Fruit fly (Drosophila melanogaster) whole organism, embryonic: ENCODE data around the gene tmod.

Experiments used
- Abd-B ChIP-seq: fragments of 200-800 bp; sonication (Bioruptor generic); optimal IDR thresholded peaks from 2 replicates; lab custom pipeline; 2018; ENCODE audit warnings: missing biosample characterization, mild to moderate bottlenecking, missing genetic modification characterization, moderate library complexity
- Aef1 ChIP-seq: fragments of 200-800 bp; sonication (Bioruptor generic); IDR thresholded peaks from 3 replicates; pipeline ENCODE4 v1.3.6; 2022; ENCODE audit warnings: missing biosample characterization, missing genetic modification characterization
- Atf3 ChIP-seq: fragments of 200-800 bp; sonication (Bioruptor generic); optimal IDR thresholded peaks from 3 replicates; lab custom pipeline; 2016; ENCODE audit warnings: missing biosample characterization, missing genetic modification characterization
- B-H2 ChIP-seq: fragments of 200-800 bp; sonication (Bioruptor generic); optimal IDR thresholded peaks from 2 replicates; lab custom pipeline; 2018; ENCODE audit warnings: missing biosample characterization, mild to moderate bottlenecking, missing genetic modification characterization
- CG10147 ChIP-seq: fragments of 200-800 bp; sonication (Bioruptor generic); optimal IDR thresholded peaks from 2 replicates; lab custom pipeline; 2019; ENCODE audit warnings: missing biosample characterization, mild to moderate bottlenecking, missing genetic modification characterization, moderate library complexity
- CG10209 ChIP-seq: fragments of 200-800 bp; sonication (Bioruptor generic); optimal IDR thresholded peaks from 3 replicates; lab custom pipeline; 2017; ENCODE audit warnings: missing biosample characterization, mild to moderate bottlenecking, missing genetic modification characterization, missing genetic modification reagents
- CG10267 ChIP-seq: fragments of 200-800 bp; sonication (Bioruptor generic); optimal IDR thresholded peaks from 2 replicates; lab custom pipeline; 2018; ENCODE audit warnings: missing biosample characterization, mild to moderate bottlenecking, missing genetic modification characterization, moderate library complexity
- CG10979 ChIP-seq: fragments of 200-800 bp; sonication (Bioruptor generic); optimal IDR thresholded peaks from 2 replicates; lab custom pipeline; 2018; ENCODE audit warnings: missing biosample characterization, mild to moderate bottlenecking, missing genetic modification characterization, moderate library complexity
- CG11695 ChIP-seq: fragments of 200-800 bp; sonication (Bioruptor generic); IDR thresholded peaks from 3 replicates; pipeline ENCODE4 v1.3.6; 2022; ENCODE audit warnings: missing biosample characterization, missing genetic modification characterization
- CG15514 ChIP-seq: fragments of 200-800 bp; sonication (Bioruptor generic); optimal IDR thresholded peaks from 3 replicates; lab custom pipeline; 2017; ENCODE audit warnings: missing biosample characterization, missing genetic modification characterization, mild to moderate bottlenecking, moderate library complexity, missing genetic modification reagents
- CG17385 ChIP-seq: fragments of 200-800 bp; sonication (Bioruptor generic); optimal IDR thresholded peaks from 3 replicates; lab custom pipeline; 2018; ENCODE audit warnings: missing biosample characterization, mild to moderate bottlenecking, missing genetic modification characterization
- CG17802 ChIP-seq: fragments of 200-800 bp; sonication (Bioruptor generic); optimal IDR thresholded peaks from 2 replicates; lab custom pipeline; 2018; ENCODE audit warnings: missing biosample characterization, mild to moderate bottlenecking, missing genetic modification characterization, moderate library complexity
- CG17912 ChIP-seq: fragments of 200-800 bp; sonication (Bioruptor generic); optimal IDR thresholded peaks from 2 replicates; lab custom pipeline; 2018; ENCODE audit warnings: missing biosample characterization, mild to moderate bottlenecking, missing genetic modification characterization
- CG18262 ChIP-seq: fragments of 200-800 bp; optimal IDR thresholded peaks from 3 replicates; lab custom pipeline; 2019; ENCODE audit warnings: missing biosample characterization, mild to moderate bottlenecking, missing genetic modification characterization, moderate library complexity
- CG18764 ChIP-seq: fragments of 200-800 bp; sonication (Bioruptor generic); optimal IDR thresholded peaks from 3 replicates; lab custom pipeline; 2016; ENCODE audit warnings: missing biosample characterization, missing genetic modification characterization
- CG2199 ChIP-seq: fragments of 200-800 bp; sonication (Bioruptor generic); IDR thresholded peaks from 3 replicates; pipeline ENCODE4 v1.3.6; 2022; ENCODE audit warnings: missing biosample characterization, missing genetic modification characterization
- CG4854 ChIP-seq: fragments of 200-800 bp; sonication (Bioruptor generic); optimal IDR thresholded peaks from 2 replicates; lab custom pipeline; 2016; ENCODE audit warnings: missing biosample characterization, missing genetic modification characterization, inconsistent platforms
- CG6175 ChIP-seq: fragments of 200-800 bp; sonication (Bioruptor generic); IDR thresholded peaks from 3 replicates; pipeline ENCODE4 v1.3.6; 2022; ENCODE audit warnings: missing biosample characterization, missing genetic modification characterization
- CG8089 ChIP-seq: fragments of 200-800 bp; sonication (Bioruptor generic); optimal IDR thresholded peaks from 3 replicates; lab custom pipeline; 2016; ENCODE audit warnings: missing biosample characterization, missing genetic modification characterization
- CG8478 ChIP-seq: fragments of >200 bp; optimal IDR thresholded peaks from 2 replicates; lab custom pipeline; 2018
- CG9817 ChIP-seq: fragments of 200-800 bp; sonication (Bioruptor generic); optimal IDR thresholded peaks from 2 replicates; lab custom pipeline; 2018; ENCODE audit warnings: missing biosample characterization, mild to moderate bottlenecking, missing genetic modification characterization, moderate library complexity
- D19A ChIP-seq: fragments of 200-800 bp; optimal IDR thresholded peaks from 3 replicates; lab custom pipeline; 2019; ENCODE audit warnings: missing biosample characterization, mild to moderate bottlenecking, missing genetic modification characterization, moderate library complexity
- Drgx ChIP-seq: fragments of 200-800 bp; sonication (Bioruptor generic); IDR thresholded peaks from 2 replicates; pipeline ENCODE4 v1.3.6; 2022; ENCODE audit warnings: missing biosample characterization, missing genetic modification characterization
- H2.0 ChIP-seq: fragments of 200-800 bp; sonication (Bioruptor generic); IDR thresholded peaks from 2 replicates; pipeline ENCODE4 v1.3.6; 2022; ENCODE audit warnings: missing biosample characterization, missing genetic modification characterization
- HmgD ChIP-seq: fragments of 200-800 bp; sonication (Bioruptor generic); optimal IDR thresholded peaks from 3 replicates; lab custom pipeline; 2016; ENCODE audit warnings: missing biosample characterization, missing genetic modification characterization
- Kr ChIP-seq: fragments of 200-800 bp; sonication (Bioruptor generic); optimal IDR thresholded peaks from 2 replicates; lab custom pipeline; 2017; ENCODE audit warnings: missing biosample characterization, mild to moderate bottlenecking, missing genetic modification characterization
- MBD-R2 ChIP-seq: fragments of 200-800 bp; sonication (Bioruptor generic); IDR thresholded peaks from 2 replicates; pipeline ENCODE4 v1.3.6; 2022; ENCODE audit warnings: missing biosample characterization, missing genetic modification characterization
- MESR4 ChIP-seq: fragments of 200-800 bp; sonication (Bioruptor generic); optimal IDR thresholded peaks from 2 replicates; lab custom pipeline; 2018; ENCODE audit warnings: missing biosample characterization, mild to moderate bottlenecking, missing genetic modification characterization, moderate library complexity
- NFAT ChIP-seq: fragments of 200-800 bp; sonication (Bioruptor generic); IDR thresholded peaks from 2 replicates; pipeline ENCODE4 v1.3.6; 2022; ENCODE audit warnings: missing biosample characterization, missing genetic modification characterization
- Nf-YA ChIP-seq: fragments of 200-800 bp; sonication (Bioruptor generic); IDR thresholded peaks from 2 replicates; pipeline ENCODE4 v1.3.6; 2022; ENCODE audit warnings: missing biosample characterization, missing genetic modification characterization
- Poxn ChIP-seq: fragments of 200-800 bp; sonication (Bioruptor generic); IDR thresholded peaks from 2 replicates; pipeline ENCODE4 v1.3.6; 2022; ENCODE audit warnings: missing biosample characterization, missing genetic modification characterization
- Sox102F ChIP-seq: fragments of 200-800 bp; sonication (Bioruptor generic); optimal IDR thresholded peaks from 2 replicates; lab custom pipeline; 2018; ENCODE audit warnings: missing biosample characterization, mild to moderate bottlenecking, missing genetic modification characterization, moderate library complexity
- bsh ChIP-seq, 2 experiments: fragments of 200-800 bp; sonication (Bioruptor generic); optimal IDR thresholded peaks; 2 replicates each; lab custom pipeline; 2017 to 2018; ENCODE audit warnings: mild to moderate bottlenecking in 2 of 2, missing biosample characterization in 2 of 2, missing genetic modification characterization in 2 of 2, moderate library complexity in 1 of 2
- caup ChIP-seq: fragments of 200-800 bp; sonication (Bioruptor generic); optimal IDR thresholded peaks from 3 replicates; lab custom pipeline; 2017; ENCODE audit warnings: missing biosample characterization, mild to moderate bottlenecking, missing genetic modification characterization, moderate library complexity; ENCODE audit not compliant: severe bottlenecking
- croc ChIP-seq: fragments of 200-800 bp; sonication (Bioruptor generic); conservative IDR thresholded peaks from 3 replicates; pipeline ENCODE4 v1.3.6; 2022; ENCODE audit warnings: missing biosample characterization, missing genetic modification characterization
- gem ChIP-seq: fragments of 200-800 bp; sonication (Bioruptor generic); optimal IDR thresholded peaks from 2 replicates; lab custom pipeline; 2019; ENCODE audit warnings: missing biosample characterization, mild to moderate bottlenecking, missing genetic modification characterization, moderate library complexity
- hkb ChIP-seq, 2 experiments: fragments of 200-800 bp in 1 of 2; fragments of >200 bp in 1 of 2; sonication (Bioruptor generic) in 1 of 2; IDR thresholded peaks in 1 of 2; optimal IDR thresholded peaks in 1 of 2; 2 replicates each; pipeline versions ENCODE4 v1.3.6 to Lab custom; 2017 to 2022; ENCODE audit warnings: missing biosample characterization in 1 of 2, missing genetic modification characterization in 1 of 2
- jigr1 ChIP-seq: fragments of 200-800 bp; sonication (Bioruptor generic); IDR thresholded peaks from 3 replicates; pipeline ENCODE4 v1.3.6; 2022; ENCODE audit warnings: missing biosample characterization, missing genetic modification characterization
- nau ChIP-seq: fragments of 200-800 bp; sonication (Bioruptor generic); optimal IDR thresholded peaks from 3 replicates; lab custom pipeline; 2017; ENCODE audit warnings: missing biosample characterization, mild to moderate bottlenecking, missing genetic modification characterization, missing genetic modification reagents
- org-1 ChIP-seq: fragments of 200-800 bp; sonication (Bioruptor generic); optimal IDR thresholded peaks from 2 replicates; lab custom pipeline; 2017; ENCODE audit warnings: missing biosample characterization, missing genetic modification characterization
- otp ChIP-seq: fragments of 200-800 bp; sonication (Bioruptor generic); IDR thresholded peaks from 3 replicates; pipeline ENCODE4, ENCODE4 v1.3.6; 2022; ENCODE audit warnings: missing biosample characterization, missing genetic modification characterization
- prd ChIP-seq, 3 experiments: fragments of >200 bp in 2 of 3; fragments of 200-800 bp in 1 of 3; sonication (Bioruptor generic) in 1 of 3; optimal IDR thresholded peaks in 2 of 3; IDR thresholded peaks in 1 of 3; 2 replicates in 2 of 3; 3 replicates in 1 of 3; pipeline versions ENCODE4 v1.3.6 to Lab custom; 2017 to 2022; ENCODE audit warnings: missing biosample characterization in 1 of 3, missing genetic modification characterization in 1 of 3
- row ChIP-seq: fragments of 200-800 bp; sonication (Bioruptor generic); IDR thresholded peaks from 3 replicates; pipeline ENCODE4 v1.3.6; 2022; ENCODE audit warnings: missing biosample characterization, missing genetic modification characterization
- sd ChIP-seq: fragments of 200-800 bp; sonication (Bioruptor generic); optimal IDR thresholded peaks from 3 replicates; lab custom pipeline; 2018; ENCODE audit warnings: missing biosample characterization, mild to moderate bottlenecking, missing genetic modification characterization, moderate library complexity
- sens-2 ChIP-seq: fragments of 200-800 bp; sonication (Bioruptor generic); IDR thresholded peaks from 2 replicates; pipeline ENCODE4 v1.3.6; 2022; ENCODE audit warnings: missing biosample characterization, missing genetic modification characterization
- sisA ChIP-seq: fragments of 200-800 bp; sonication (Bioruptor generic); IDR thresholded peaks from 2 replicates; pipeline ENCODE4 v1.3.6; 2022; ENCODE audit warnings: missing biosample characterization, missing genetic modification characterization
- sqz ChIP-seq: fragments of 200-800 bp; sonication (Bioruptor generic); optimal IDR thresholded peaks from 3 replicates; lab custom pipeline; 2018; ENCODE audit warnings: missing biosample characterization, mild to moderate bottlenecking, missing genetic modification characterization
- yki ChIP-seq: fragments of >200 bp; optimal IDR thresholded peaks from 3 replicates; lab custom pipeline; 2018
- zf30C ChIP-seq: fragments of 200-800 bp; sonication (Bioruptor generic); optimal IDR thresholded peaks from 3 replicates; lab custom pipeline; 2018; ENCODE audit warnings: missing biosample characterization, mild to moderate bottlenecking, missing genetic modification characterization

The tmod gene

DNA sequence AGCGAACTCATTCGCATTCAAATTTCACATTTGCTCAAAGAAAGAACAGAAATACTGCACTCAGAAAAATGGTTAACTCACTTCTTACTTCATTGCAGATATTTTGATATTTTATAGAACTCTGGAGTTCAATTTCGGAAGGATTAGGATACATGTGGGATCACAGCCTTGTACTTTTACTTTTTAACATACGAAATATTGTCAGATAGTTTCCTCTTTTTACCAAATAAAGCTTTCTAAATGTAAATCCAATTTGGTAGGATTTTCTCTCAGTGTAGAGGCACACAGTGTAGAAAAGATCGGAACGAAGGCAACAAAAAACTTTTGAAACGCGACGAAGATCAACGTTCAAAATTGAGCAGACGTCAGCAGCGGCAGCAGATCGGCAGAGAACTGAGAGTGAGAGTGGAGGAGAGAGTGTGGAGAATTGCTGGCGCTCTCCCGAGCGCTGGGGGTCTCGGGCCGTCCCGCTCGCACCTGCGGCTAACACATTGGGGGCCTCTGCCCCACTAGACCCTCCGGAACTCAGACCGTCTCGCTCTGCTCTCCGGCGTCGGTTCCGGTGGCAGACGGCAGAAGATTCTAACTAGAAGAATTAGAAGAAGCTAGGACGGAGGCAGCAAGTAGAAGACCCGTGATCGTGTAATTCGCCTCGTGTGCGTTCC is at the start of gene tmod (continued):
- no peak for TF ChIP-seq CG18764 (GFP tag; lab: Kevin White, UChicago)
- no peak for TF ChIP-seq CG11695 (GFP tag; lab: Robert Waterston, UW)
- no peak for TF ChIP-seq MBD-R2 (GFP tag; lab: Robert Waterston, UW)
- TF ChIP-seq NFAT (GFP tag; lab: Robert Waterston, UW), result 0 out of 2 replicates have a peak, but pooled peaks have one; percentile 7
- peak; percentile 42 for TF ChIP-seq CG10267 (tag; lab: Kevin White, UChicago)
- peak; percentile 45 for TF ChIP-seq CG17385
- no peak for TF ChIP-seq sd
- peak; percentile 20 for TF ChIP-seq CG17802 (tag; lab: Kevin White, UChicago)
- no peak for TF ChIP-seq Poxn (GFP tag; lab: Robert Waterston, UW)
- no peak for TF ChIP-seq prd (optimal IDR thresholded peaks at IDR 0.05; lab: Kevin White, UChicago)
- TF ChIP-seq prd (GFP tag; IDR thresholded peaks at IDR 0.05; lab: Robert Waterston, UW), result peak; percentile 59; the same call in 2 of the 3 replicates
- TF ChIP-seq CG8478 (lab: Kevin White, UChicago), result peak; percentile 50
- TF ChIP-seq Nf-YA (GFP tag; lab: Robert Waterston, UW), result no peak
- no peak for TF ChIP-seq sqz (GFP tag; lab: Kevin White, UChicago)
- TF ChIP-seq CG17912 (GFP tag; lab: Kevin White, UChicago), result no peak
- TF ChIP-seq bsh (GFP tag; optimal IDR thresholded peaks at IDR 0.05; lab: Kevin White, UChicago), result peak in 1 of 2 experiments; percentile 69
- TF ChIP-seq row (GFP tag; lab: Robert Waterston, UW), result peak; percentile 71
- no peak for TF ChIP-seq otp
- peak; percentile 32 for TF ChIP-seq zf30C
- no peak for TF ChIP-seq MESR4
- TF ChIP-seq sisA (GFP tag; lab: Robert Waterston, UW), result 0 out of 2 replicates have a peak, but pooled peaks have one; percentile 42
- TF ChIP-seq jigr1 (GFP tag; lab: Robert Waterston, UW), result no peak
- TF ChIP-seq croc (GFP tag; lab: Robert Waterston, UW), result peak; percentile 21; the same call in 1 of the 3 replicates
- TF ChIP-seq Atf3 (GFP tag; lab: Kevin White, UChicago), result no peak
- peak; percentile 80 for TF ChIP-seq gem (tag; lab: Kevin White, UChicago)
- TF ChIP-seq CG18262 (tag; lab: Kevin White, UChicago), result peak; percentile 65
- TF ChIP-seq CG8089 (GFP tag; lab: Kevin White, UChicago), result peak; percentile 50
- peak; percentile 2 for TF ChIP-seq org-1 (GFP tag; lab: Kevin White, UChicago)
- peak; percentile 26 for TF ChIP-seq Abd-B (GFP tag; lab: Kevin White, UChicago)
- TF ChIP-seq caup (GFP tag; lab: Kevin White, UChicago), result peak; percentile 24
- TF ChIP-seq CG10979 (tag; lab: Kevin White, UChicago), result peak; percentile 78
- TF ChIP-seq CG2199, result no peak
- TF ChIP-seq Drgx, result peak; percentile 61
- peak; percentile 19 for TF ChIP-seq CG9817 (tag; lab: Kevin White, UChicago)
- 0 out of 2 replicates have a peak, but pooled peaks have one; percentile 39 for TF ChIP-seq H2.0
- no peak for TF ChIP-seq CG4854 (GFP tag; lab: Kevin White, UChicago)
- peak; percentile 41 for TF ChIP-seq CG10209 (GFP tag; lab: Kevin White, UChicago)
- peak; percentile 19 for TF ChIP-seq CG10147 (GFP tag; lab: Kevin White, UChicago)
- TF ChIP-seq CG6175, result peak; percentile 51; the same call in 1 of the 3 replicates
- peak; percentile 45 for TF ChIP-seq CG15514 (GFP tag; lab: Kevin White, UChicago)
- TF ChIP-seq yki, result no peak
- no peak for TF ChIP-seq HmgD
- TF ChIP-seq Aef1 (GFP tag; lab: Robert Waterston, UW), result no peak
- no peak for TF ChIP-seq sens-2 (GFP tag; lab: Robert Waterston, UW)
- no peak for TF ChIP-seq Kr (GFP tag; lab: Kevin White, UChicago)
- peak; percentile 19 for TF ChIP-seq B-H2 (GFP tag; lab: Kevin White, UChicago)
- peak; percentile 57 for TF ChIP-seq Sox102F (GFP tag; lab: Kevin White, UChicago)
- peak; percentile 54 for TF ChIP-seq D19A (tag; lab: Kevin White, UChicago)
- TF ChIP-seq hkb (optimal IDR thresholded peaks at IDR 0.05; lab: Kevin White, UChicago), result no peak
- TF ChIP-seq hkb (GFP tag; IDR thresholded peaks at IDR 0.05; lab: Robert Waterston, UW), result peak; percentile 49; the same call in 1 of the 2 replicates
- peak; percentile 18 for TF ChIP-seq nau (GFP tag; lab: Kevin White, UChicago)
